Worm (Caenorhabditis elegans) whole organism, L2 larva: ENCODE measurements around the gene tmem-24.

Source experiments
- aly-2 ChIP-seq: fragments of 150-350 bp; optimal IDR thresholded peaks from 2 replicates; lab custom pipeline; 2014; ENCODE audit warnings: missing biosample characterization, missing genetic modification characterization
- ama-1 ChIP-seq: fragments of 150-350 bp; optimal IDR thresholded peaks from 2 replicates; lab custom pipeline; 2018; ENCODE audit warnings: inconsistent platforms
- elt-3 ChIP-seq: sonication (generic microtip); optimal IDR thresholded peaks from 2 replicates; lab custom pipeline; 2017; ENCODE audit warnings: missing biosample characterization, missing genetic modification characterization
- unc-39 ChIP-seq: fragments of 150-350 bp; optimal IDR thresholded peaks from 2 replicates; lab custom pipeline; 2014; ENCODE audit warnings: missing biosample characterization, missing genetic modification characterization
- unc-62 ChIP-seq: fragments of 150-350 bp; optimal IDR thresholded peaks from 2 replicates; lab custom pipeline; 2014; ENCODE audit warnings: missing biosample characterization, missing genetic modification reagents, missing genetic modification characterization
- ztf-11 ChIP-seq: sonication (generic microtip); optimal IDR thresholded peaks from 2 replicates; lab custom pipeline; 2017; ENCODE audit warnings: missing biosample characterization, missing genetic modification characterization

DNA sequence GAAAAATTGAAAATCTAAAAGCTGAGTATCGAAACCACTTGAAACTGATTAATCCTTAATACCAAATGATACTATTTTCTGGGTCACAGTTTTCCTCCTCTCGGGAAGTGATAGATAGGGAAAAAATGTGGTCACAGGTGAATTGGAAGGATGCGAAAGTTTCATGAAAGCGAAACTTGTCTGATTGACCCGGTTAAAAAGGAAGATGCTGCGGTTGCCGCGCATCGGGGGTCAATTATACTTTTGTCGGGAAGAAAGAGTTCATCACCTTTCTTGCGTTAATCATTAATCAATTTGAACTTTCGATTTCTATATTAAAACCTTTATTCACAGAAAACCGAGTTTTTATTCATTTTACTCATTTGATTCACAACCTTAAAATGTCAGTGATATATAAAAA lies 47.7 kb downstream of the tmem-24 start:
- no peak for TF ChIP-seq ama-1 (lab: Kevin White, UChicago)
- TF ChIP-seq elt-3 (tag; lab: Kevin White, UChicago): no peak
- no peak for TF ChIP-seq aly-2 (tag; lab: Kevin White, UChicago)
- TF ChIP-seq unc-39 (tag; lab: Kevin White, UChicago): no peak
- no peak for TF ChIP-seq ztf-11 (tag; lab: Kevin White, UChicago)
- TF ChIP-seq unc-62 (GFP tag; lab: Kevin White, UChicago): no peak
